Worm (Caenorhabditis elegans) whole organism, mixed stage, embryonic: Measurements from ENCODE around the gene mmaa-1.

Experiments
- blmp-1 ChIP-seq: fragments of 150-350 bp; optimal IDR thresholded peaks from 2 replicates; lab custom pipeline; 2014; ENCODE audit warnings: missing biosample characterization, missing genetic modification characterization
- ceh-83 ChIP-seq: fragments of 200-800 bp; sonication (Bioruptor generic); optimal IDR thresholded peaks from 2 replicates; lab custom pipeline; 2018; ENCODE audit warnings: mild to moderate bottlenecking, missing genetic modification characterization, missing compliant biosample characterization
- elt-1 ChIP-seq: sonication (generic microtip); optimal IDR thresholded peaks from 2 replicates; lab custom pipeline; 2017; ENCODE audit warnings: missing genetic modification characterization, mild to moderate bottlenecking, missing compliant biosample characterization, antibody characterized with exemption, moderate library complexity, borderline replicate concordance; ENCODE audit not compliant: insufficient read depth
- elt-3 ChIP-seq: fragments of 150-350 bp; optimal IDR thresholded peaks from 2 replicates; lab custom pipeline; 2014; ENCODE audit warnings: missing biosample characterization, missing genetic modification characterization
- lin-13 ChIP-seq: fragments of 150-350 bp; optimal IDR thresholded peaks from 2 replicates; lab custom pipeline; 2014; ENCODE audit warnings: missing biosample characterization, missing genetic modification characterization
- lsy-2 ChIP-seq: fragments of 150-350 bp; optimal IDR thresholded peaks from 2 replicates; lab custom pipeline; 2014; ENCODE audit warnings: missing biosample characterization, missing genetic modification characterization
- unc-39 ChIP-seq: fragments of 150-350 bp; optimal IDR thresholded peaks from 2 replicates; lab custom pipeline; 2014; ENCODE audit warnings: missing biosample characterization, missing genetic modification characterization
- unc-62 ChIP-seq: fragments of 150-350 bp; optimal IDR thresholded peaks from 2 replicates; lab custom pipeline; 2014; ENCODE audit warnings: missing biosample characterization, missing genetic modification reagents, missing genetic modification characterization
- ztf-11 ChIP-seq: fragments of 150-350 bp; optimal IDR thresholded peaks from 2 replicates; lab custom pipeline; 2014; ENCODE audit warnings: missing biosample characterization, missing genetic modification characterization

ce11 chrII:7065391-7065790, 35.6 kb downstream of the mmaa-1 start, which contains the start of gene nos-2:
- TF ChIP-seq unc-39 (no peak), lin-13 (tag; lab: Kevin White, UChicago) (no peak), elt-1 (tag; lab: Kevin White, UChicago) (no peak), elt-3 (tag; lab: Kevin White, UChicago) (no peak), blmp-1 (no peak), ceh-83 (GFP tag; lab: Kevin White, UChicago) (no peak), unc-62 (GFP tag; lab: Kevin White, UChicago) (no peak), ztf-11 (tag; lab: Kevin White, UChicago) (no peak), lsy-2 (tag; lab: Kevin White, UChicago) (no peak)
